Worm (Caenorhabditis elegans) whole organism, mixed stage, embryonic: ENCODE results near the gene fbxa-190.
A peak's percentile ranks its signal among the peaks of the same experiment; 100 is the strongest.

Experiments
- M03D4.4 ChIP-seq: sonication (generic microtip); optimal IDR thresholded peaks from 2 replicates; lab custom pipeline; 2017; ENCODE audit warnings: mild to moderate bottlenecking, missing genetic modification characterization, missing compliant biosample characterization
- bed-3 ChIP-seq: fragments of 200-800 bp; sonication (Bioruptor generic); optimal IDR thresholded peaks from 3 replicates; lab custom pipeline; 2018; ENCODE audit warnings: mild to moderate bottlenecking, missing genetic modification characterization, moderate library complexity, missing compliant biosample characterization
- ceh-39 ChIP-seq: fragments of 150-350 bp; optimal IDR thresholded peaks from 2 replicates; lab custom pipeline; 2014; ENCODE audit warnings: missing biosample characterization, missing genetic modification characterization
- ceh-83 ChIP-seq: fragments of 200-800 bp; sonication (Bioruptor generic); optimal IDR thresholded peaks from 2 replicates; lab custom pipeline; 2018; ENCODE audit warnings: mild to moderate bottlenecking, missing genetic modification characterization, missing compliant biosample characterization
- ces-1 ChIP-seq: fragments of 150-350 bp; optimal IDR thresholded peaks from 2 replicates; lab custom pipeline; 2014; ENCODE audit warnings: missing biosample characterization, missing genetic modification reagents, missing genetic modification characterization
- cnd-1 ChIP-seq: fragments of 200-800 bp; sonication (Bioruptor generic); optimal IDR thresholded peaks from 2 replicates; lab custom pipeline; 2018; ENCODE audit warnings: mild to moderate bottlenecking, missing genetic modification characterization, missing compliant biosample characterization
- elt-3 ChIP-seq: fragments of 150-350 bp; optimal IDR thresholded peaks from 2 replicates; lab custom pipeline; 2014; ENCODE audit warnings: missing biosample characterization, missing genetic modification characterization
- flh-1 ChIP-seq: fragments of 200-800 bp; sonication (Bioruptor generic); optimal IDR thresholded peaks from 2 replicates; lab custom pipeline; 2018; ENCODE audit warnings: mild to moderate bottlenecking, missing genetic modification characterization, moderate library complexity, missing compliant biosample characterization
- ham-2 ChIP-seq: fragments of 200-800 bp; sonication (Bioruptor generic); optimal IDR thresholded peaks from 2 replicates; lab custom pipeline; 2018; ENCODE audit warnings: mild to moderate bottlenecking, missing genetic modification characterization, missing compliant biosample characterization
- lin-13 ChIP-seq: fragments of 150-350 bp; optimal IDR thresholded peaks from 2 replicates; lab custom pipeline; 2014; ENCODE audit warnings: missing biosample characterization, missing genetic modification characterization
- lin-32 ChIP-seq: fragments of 200-800 bp; sonication (Bioruptor generic); optimal IDR thresholded peaks from 2 replicates; lab custom pipeline; 2018; ENCODE audit warnings: mild to moderate bottlenecking, missing genetic modification characterization, missing compliant biosample characterization
- lsy-2 ChIP-seq: fragments of 150-350 bp; optimal IDR thresholded peaks from 2 replicates; lab custom pipeline; 2014; ENCODE audit warnings: missing biosample characterization, missing genetic modification characterization
- mab-5 ChIP-seq: fragments of 150-350 bp; optimal IDR thresholded peaks from 2 replicates; lab custom pipeline; 2014; ENCODE audit warnings: missing biosample characterization, missing genetic modification characterization
- mep-1 ChIP-seq: fragments of 150-350 bp; optimal IDR thresholded peaks from 2 replicates; lab custom pipeline; 2017; ENCODE audit warnings: missing biosample characterization, missing genetic modification reagents, missing genetic modification characterization, inconsistent platforms
- mls-2 ChIP-seq: sonication (generic microtip); optimal IDR thresholded peaks from 2 replicates; lab custom pipeline; 2016; ENCODE audit warnings: mild to moderate bottlenecking, missing genetic modification characterization, moderate library complexity, missing compliant biosample characterization
- nhr-2 ChIP-seq: fragments of 150-350 bp; optimal IDR thresholded peaks from 2 replicates; lab custom pipeline; 2014; ENCODE audit warnings: missing biosample characterization, missing genetic modification characterization
- nhr-237 ChIP-seq: fragments of 150-350 bp; optimal IDR thresholded peaks from 2 replicates; lab custom pipeline; 2014; ENCODE audit warnings: missing biosample characterization, missing genetic modification characterization
- nhr-28 ChIP-seq: fragments of 150-350 bp; optimal IDR thresholded peaks from 2 replicates; lab custom pipeline; 2014; ENCODE audit warnings: missing biosample characterization, missing genetic modification characterization
- nhr-76 ChIP-seq: sonication (generic microtip); optimal IDR thresholded peaks from 2 replicates; lab custom pipeline; 2017; ENCODE audit warnings: missing biosample characterization, missing genetic modification characterization
- pha-4 ChIP-seq: fragments of 150-350 bp; optimal IDR thresholded peaks from 2 replicates; lab custom pipeline; 2018; ENCODE audit warnings: missing biosample characterization, missing genetic modification reagents, missing genetic modification characterization
- sem-2 ChIP-seq: fragments of 200-800 bp; sonication (Bioruptor generic); optimal IDR thresholded peaks from 2 replicates; lab custom pipeline; 2018; ENCODE audit warnings: mild to moderate bottlenecking, missing genetic modification characterization, missing compliant biosample characterization
- snpc-4 ChIP-seq: fragments of 150-350 bp; optimal IDR thresholded peaks from 2 replicates; lab custom pipeline; 2014; ENCODE audit warnings: missing biosample characterization, missing genetic modification characterization
- sptf-1 ChIP-seq: sonication (generic microtip); optimal IDR thresholded peaks from 2 replicates; lab custom pipeline; 2017; ENCODE audit warnings: mild to moderate bottlenecking, missing genetic modification characterization, moderate library complexity, missing compliant biosample characterization
- tbx-8 ChIP-seq: fragments of 200-800 bp; sonication (Bioruptor generic); optimal IDR thresholded peaks from 2 replicates; lab custom pipeline; 2018; ENCODE audit warnings: mild to moderate bottlenecking, missing genetic modification characterization, moderate library complexity, missing compliant biosample characterization
- unc-120 ChIP-seq: sonication (generic microtip); optimal IDR thresholded peaks from 2 replicates; lab custom pipeline; 2017; ENCODE audit warnings: missing genetic modification characterization, missing compliant biosample characterization; ENCODE audit not compliant: poor library complexity, severe bottlenecking
- unc-39 ChIP-seq: fragments of 150-350 bp; optimal IDR thresholded peaks from 2 replicates; lab custom pipeline; 2014; ENCODE audit warnings: missing biosample characterization, missing genetic modification characterization
- unc-62 ChIP-seq: fragments of 150-350 bp; optimal IDR thresholded peaks from 2 replicates; lab custom pipeline; 2014; ENCODE audit warnings: missing biosample characterization, missing genetic modification reagents, missing genetic modification characterization
- zip-8 ChIP-seq: fragments of 150-350 bp; optimal IDR thresholded peaks from 2 replicates; lab custom pipeline; 2014; ENCODE audit warnings: missing biosample characterization, missing genetic modification characterization
- ztf-11 ChIP-seq: fragments of 150-350 bp; optimal IDR thresholded peaks from 2 replicates; lab custom pipeline; 2014; ENCODE audit warnings: missing biosample characterization, missing genetic modification characterization

Gene fbxa-190

ce11 chrX:1384538-1384937 lies 12.7 kb downstream of the fbxa-190 start, which contains the start of gene F56C3.8:
Gene F56C3.8 (minus strand): TSS chrX:1384638.
- no peak for TF ChIP-seq pha-4 (tag; lab: Kevin White, UChicago)
- no peak for TF ChIP-seq mep-1
- no peak for TF ChIP-seq ceh-39 (tag; lab: Kevin White, UChicago)
- TF ChIP-seq mab-5 (tag; lab: Kevin White, UChicago): no peak
- no peak for TF ChIP-seq unc-62 (GFP tag; lab: Kevin White, UChicago)
- no peak for TF ChIP-seq ztf-11
- no peak for TF ChIP-seq unc-39 (tag; lab: Kevin White, UChicago)
- no peak for TF ChIP-seq nhr-2 (tag; lab: Kevin White, UChicago)
- TF ChIP-seq M03D4.4 (tag; lab: Kevin White, UChicago): no peak
- no peak for TF ChIP-seq ces-1
- TF ChIP-seq sptf-1 (tag; lab: Kevin White, UChicago): no peak
- no peak for TF ChIP-seq nhr-76 (tag; lab: Kevin White, UChicago)
- TF ChIP-seq nhr-28 (tag; lab: Kevin White, UChicago): no peak
- TF ChIP-seq bed-3: no peak
- TF ChIP-seq flh-1 (GFP tag; lab: Kevin White, UChicago): no peak
- TF ChIP-seq snpc-4 (tag; lab: Kevin White, UChicago): no peak
- no peak for TF ChIP-seq lin-13 (tag; lab: Kevin White, UChicago)
- TF ChIP-seq sem-2 (GFP tag; lab: Kevin White, UChicago): no peak
- no peak for TF ChIP-seq tbx-8 (GFP tag; lab: Kevin White, UChicago)
- TF ChIP-seq, all 35 proteins: peak for 0

- TF ChIP-seq unc-120 (tag; lab: Kevin White, UChicago) (no peak), bed-3 (no peak), ceh-83 (GFP tag; lab: Kevin White, UChicago) (no peak), cnd-1 (tag; lab: Kevin White, UChicago) (no peak), nhr-2 (tag; lab: Kevin White, UChicago) (no peak), nhr-237 (tag; lab: Kevin White, UChicago) (no peak), flh-1 (GFP tag; lab: Kevin White, UChicago) (no peak), zip-8 (tag; lab: Kevin White, UChicago) (no peak)
Measured at ce11 chrX:1386893-1387367, 15.1 kb downstream of the fbxa-190 start, which contains the start of gene F56C3.1. Gene F56C3.1 (plus strand): TSS chrX:1387317.

- TF ChIP-seq nhr-237 (tag; lab: Kevin White, UChicago) (peak; percentile 89), lsy-2 (tag; lab: Kevin White, UChicago) (no peak), elt-3 (tag; lab: Kevin White, UChicago) (peak; percentile 74), ces-1 (peak; percentile 62)
Measured at ce11 chrX:1389382-1389983, 17.7 kb downstream of the fbxa-190 start.

ce11 chrX:1393891-1394290 lies 22.1 kb downstream of the fbxa-190 start, which contains the start of gene F56C3.9:
Gene F56C3.9 (minus strand): TSS chrX:1393991.
- no peak for TF ChIP-seq ceh-39 (tag; lab: Kevin White, UChicago)
- TF ChIP-seq unc-62 (GFP tag; lab: Kevin White, UChicago): no peak
- TF ChIP-seq ztf-11: no peak
- no peak for TF ChIP-seq lin-13 (tag; lab: Kevin White, UChicago)
- no peak for TF ChIP-seq sptf-1 (tag; lab: Kevin White, UChicago)
- TF ChIP-seq mls-2: no peak
- no peak for TF ChIP-seq zip-8 (tag; lab: Kevin White, UChicago)
- no peak for TF ChIP-seq ham-2
- TF ChIP-seq cnd-1 (tag; lab: Kevin White, UChicago): no peak
- no peak for TF ChIP-seq lin-32
- TF ChIP-seq bed-3: no peak
- no peak for TF ChIP-seq sem-2 (GFP tag; lab: Kevin White, UChicago)
- no peak for TF ChIP-seq unc-120 (tag; lab: Kevin White, UChicago)

ce11 chrX:1394437-1394836 lies 22.6 kb downstream of the fbxa-190 start:
- TF ChIP-seq mep-1 (no peak), flh-1 (GFP tag; lab: Kevin White, UChicago) (no peak), pha-4 (tag; lab: Kevin White, UChicago) (no peak), mab-5 (tag; lab: Kevin White, UChicago) (no peak)
